Fruit fly (Drosophila melanogaster): ENCODE measurements around the gene CG3847.

CG3847 gene

DNA sequence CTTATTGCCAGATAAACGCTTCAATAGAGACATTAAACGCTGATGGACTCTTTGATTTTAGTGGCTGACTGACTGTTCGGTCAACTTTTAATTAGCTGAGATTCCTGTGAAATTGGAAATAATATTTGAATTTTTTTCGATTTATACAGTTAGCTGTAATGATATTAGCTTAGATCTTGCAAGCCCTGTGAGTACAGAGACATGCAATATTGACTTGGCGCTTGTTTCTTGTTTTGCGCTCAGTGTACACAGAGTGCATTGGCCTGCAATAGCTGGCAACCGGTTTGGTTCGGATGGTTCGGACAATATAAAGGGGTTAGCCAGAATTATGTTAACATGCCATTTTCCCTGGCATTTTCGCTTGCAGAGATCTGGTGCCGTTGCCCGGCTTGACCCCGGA is 41.6 kb upstream of the CG3847 start (continued):
- TF ChIP-seq Hr83 (GFP tag; optimal IDR thresholded peaks at IDR 0.05; ENCODE audit: poor library complexity, severe bottlenecking) (no peak), Jra (GFP tag; optimal IDR thresholded peaks at IDR 0.05) (no peak), fru (GFP tag; optimal IDR thresholded peaks at IDR 0.05) (peak; percentile 16), N (GFP tag; optimal IDR thresholded peaks at IDR 0.05) (no peak), ey (GFP tag; optimal IDR thresholded peaks at IDR 0.05) (peak; percentile 2), GATAd (GFP tag; optimal IDR thresholded peaks at IDR 0.05) (no peak), Myc (optimal IDR thresholded peaks at IDR 0.05) (no peak), psq (GFP tag; optimal IDR thresholded peaks at IDR 0.05) (peak; percentile 26), Vsx2 (GFP tag; optimal IDR thresholded peaks at IDR 0.05; ENCODE audit: partially characterized antibody) (peak; percentile 57), Rel (GFP tag; optimal IDR thresholded peaks at IDR 0.05) (no peak), Rel (tag; optimal IDR thresholded peaks at IDR 0.05) (no peak), h (GFP tag; optimal IDR thresholded peaks at IDR 0.05) (peak; percentile 10), usp (GFP tag; optimal IDR thresholded peaks at IDR 0.05) (no peak), woc (GFP tag; optimal IDR thresholded peaks at IDR 0.05) (peak; percentile 12)

DNA sequence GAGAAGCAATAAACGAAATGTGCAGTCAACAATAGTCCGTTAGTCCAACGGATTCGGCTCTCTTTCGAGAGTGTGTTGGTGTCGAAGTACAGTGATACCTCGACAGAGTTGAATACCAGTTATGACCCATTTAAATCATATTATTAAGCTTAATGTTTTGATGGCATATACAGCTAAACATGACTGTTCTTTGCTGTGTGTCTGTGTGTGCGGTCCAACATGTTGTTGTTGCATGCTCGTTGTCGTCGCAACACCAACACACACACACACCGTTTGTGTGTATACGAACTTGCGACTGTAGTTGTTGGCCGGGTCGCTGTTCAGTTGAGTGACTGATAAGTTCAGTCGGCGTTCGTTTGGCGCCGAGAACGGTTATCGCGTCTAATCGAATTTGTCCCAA is 38.1 kb upstream of the CG3847 start, which contains the start of gene CG15894:
TSS of gene CG15894 (plus strand) at position 361 of the 400 bp plus-strand sequence.
- peak; percentile 6 for TF ChIP-seq fru (GFP tag; optimal IDR thresholded peaks at IDR 0.05)
- no peak for TF ChIP-seq Mio (GFP tag; optimal IDR thresholded peaks at IDR 0.05)
- no peak for TF ChIP-seq CrebA (GFP tag; optimal IDR thresholded peaks at IDR 0.05; ENCODE audit: borderline replicate concordance)
- no peak for TF ChIP-seq foxo (GFP tag; optimal IDR thresholded peaks at IDR 0.05)

DNA sequence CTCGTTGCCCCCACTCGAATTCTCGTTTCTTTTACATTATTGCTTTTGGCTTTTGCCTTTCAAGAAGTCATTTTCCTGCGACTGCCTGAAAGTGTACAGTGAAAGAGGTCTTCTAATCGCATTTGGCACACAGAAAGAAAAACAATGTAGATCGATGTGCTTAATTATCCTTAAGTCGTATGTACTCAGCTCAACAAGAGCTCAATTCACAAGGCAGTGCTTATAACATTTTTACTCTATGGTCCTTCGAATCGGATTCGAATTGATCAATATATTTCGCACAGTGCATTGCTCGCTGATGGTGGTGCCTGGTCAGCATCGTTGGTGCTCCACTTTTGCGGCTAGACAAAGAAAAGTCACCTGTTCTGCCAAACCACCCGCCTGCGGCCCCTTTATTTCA is 36.5 kb upstream of the CG3847 start:
- TF ChIP-seq sage (GFP tag; optimal IDR thresholded peaks at IDR 0.05) (no peak), usp (GFP tag; optimal IDR thresholded peaks at IDR 0.05) (no peak), br (GFP tag; optimal IDR thresholded peaks at IDR 0.05) (no peak), psq (GFP tag; optimal IDR thresholded peaks at IDR 0.05) (no peak), Rel (GFP tag; optimal IDR thresholded peaks at IDR 0.05) (no peak), Rel (tag; optimal IDR thresholded peaks at IDR 0.05) (no peak), dsf (GFP tag; optimal IDR thresholded peaks at IDR 0.05; ENCODE audit: borderline replicate concordance) (no peak), woc (GFP tag; optimal IDR thresholded peaks at IDR 0.05) (no peak), Hr78 (GFP tag; optimal IDR thresholded peaks at IDR 0.05) (no peak), N (GFP tag; optimal IDR thresholded peaks at IDR 0.05) (no peak), rgr (GFP tag; optimal IDR thresholded peaks at IDR 0.05) (no peak), tai (GFP tag; optimal IDR thresholded peaks at IDR 0.05) (no peak), Vsx2 (GFP tag; optimal IDR thresholded peaks at IDR 0.05; ENCODE audit: partially characterized antibody) (no peak), Mio (GFP tag; optimal IDR thresholded peaks at IDR 0.05) (no peak), HLH106 (tag; optimal IDR thresholded peaks at IDR 0.05) (no peak), OdsH (GFP tag; optimal IDR thresholded peaks at IDR 0.05) (no peak)

DNA sequence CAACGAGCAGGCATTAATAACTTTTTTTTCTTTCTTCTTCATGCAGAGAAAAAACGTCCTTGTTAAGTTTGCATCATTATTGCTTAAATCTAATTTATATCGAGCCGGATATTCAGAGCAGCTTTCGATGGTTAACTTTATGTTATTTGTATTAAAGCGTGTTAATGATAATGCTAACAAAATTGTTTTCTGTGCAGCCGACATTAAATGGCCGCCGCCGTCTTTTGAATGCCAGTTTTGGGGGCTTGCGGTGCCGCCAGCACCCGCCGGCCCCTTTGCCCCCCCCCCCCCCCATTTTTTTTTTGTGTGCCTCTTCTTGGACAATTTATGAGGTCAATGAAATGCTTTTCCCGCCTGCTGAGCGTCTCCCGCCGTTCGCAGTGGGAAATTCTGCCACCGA is 35.4 kb upstream of the CG3847 start:
- TF ChIP-seq CG32264 (GFP tag; optimal IDR thresholded peaks at IDR 0.05) (no peak), Dif (GFP tag; optimal IDR thresholded peaks at IDR 0.05; ENCODE audit: partially characterized antibody) (no peak), sage (GFP tag; optimal IDR thresholded peaks at IDR 0.05) (no peak), psq (GFP tag; optimal IDR thresholded peaks at IDR 0.05) (no peak), tai (GFP tag; optimal IDR thresholded peaks at IDR 0.05) (no peak), woc (GFP tag; optimal IDR thresholded peaks at IDR 0.05) (no peak), pan (optimal IDR thresholded peaks at IDR 0.05) (no peak), HLH106 (tag; optimal IDR thresholded peaks at IDR 0.05) (no peak), Myc (optimal IDR thresholded peaks at IDR 0.05) (no peak), CrebA (GFP tag; optimal IDR thresholded peaks at IDR 0.05; ENCODE audit: borderline replicate concordance) (no peak), lola (GFP tag; optimal IDR thresholded peaks at IDR 0.05) (no peak), N (GFP tag; optimal IDR thresholded peaks at IDR 0.05) (no peak), usp (GFP tag; optimal IDR thresholded peaks at IDR 0.05) (no peak), ey (GFP tag; optimal IDR thresholded peaks at IDR 0.05) (no peak), GATAd (GFP tag; optimal IDR thresholded peaks at IDR 0.05) (no peak), dl (GFP tag; optimal IDR thresholded peaks at IDR 0.05; ENCODE audit: insufficient read depth in 1 of 2, partially characterized antibody in 2 of 2) (no peak), Hr78 (GFP tag; optimal IDR thresholded peaks at IDR 0.05) (no peak), Hnf4 (GFP tag; optimal IDR thresholded peaks at IDR 0.05) (no peak), Mio (GFP tag; optimal IDR thresholded peaks at IDR 0.05) (no peak), Abd-B (GFP tag; optimal IDR thresholded peaks at IDR 0.05) (no peak)

DNA sequence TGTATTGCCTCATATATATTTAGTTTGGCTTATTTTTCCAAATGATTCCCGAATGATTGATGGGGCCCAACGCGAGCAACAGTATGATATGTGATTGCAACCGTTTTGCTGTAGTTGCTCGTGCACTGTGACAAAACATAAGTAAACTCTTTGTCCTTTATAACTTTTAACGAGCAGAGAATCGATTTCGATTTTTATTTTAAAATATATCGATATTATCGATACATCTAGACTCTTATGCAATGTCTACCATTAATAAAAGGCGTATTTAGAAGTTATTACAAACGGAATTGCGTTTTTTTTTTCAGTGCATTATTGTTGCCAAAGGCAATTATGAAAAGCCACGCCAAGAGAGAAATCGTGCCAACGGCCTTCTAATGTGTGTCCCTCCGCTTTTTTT is 31.3 kb upstream of the CG3847 start:
- TF ChIP-seq brk (GFP tag; optimal IDR thresholded peaks at IDR 0.05) (no peak), ey (GFP tag; optimal IDR thresholded peaks at IDR 0.05) (no peak), jim (GFP tag; optimal IDR thresholded peaks at IDR 0.05) (no peak), Abd-B (GFP tag; optimal IDR thresholded peaks at IDR 0.05) (no peak), pan (optimal IDR thresholded peaks at IDR 0.05) (no peak), Sp1 (GFP tag; optimal IDR thresholded peaks at IDR 0.05) (no peak), Mio (GFP tag; optimal IDR thresholded peaks at IDR 0.05) (no peak), sage (GFP tag; optimal IDR thresholded peaks at IDR 0.05) (no peak), Myc (optimal IDR thresholded peaks at IDR 0.05) (no peak), Hnf4 (GFP tag; optimal IDR thresholded peaks at IDR 0.05) (no peak), rgr (GFP tag; optimal IDR thresholded peaks at IDR 0.05) (no peak), Dif (GFP tag; optimal IDR thresholded peaks at IDR 0.05; ENCODE audit: partially characterized antibody) (no peak), dsf (GFP tag; optimal IDR thresholded peaks at IDR 0.05; ENCODE audit: borderline replicate concordance) (no peak), woc (GFP tag; optimal IDR thresholded peaks at IDR 0.05) (no peak), lola (GFP tag; optimal IDR thresholded peaks at IDR 0.05) (no peak)

All from whole organism, wandering third instar larva.